Worm (Caenorhabditis elegans): ENCODE data around the gene rbm-22.

rbm-22 gene

DNA sequence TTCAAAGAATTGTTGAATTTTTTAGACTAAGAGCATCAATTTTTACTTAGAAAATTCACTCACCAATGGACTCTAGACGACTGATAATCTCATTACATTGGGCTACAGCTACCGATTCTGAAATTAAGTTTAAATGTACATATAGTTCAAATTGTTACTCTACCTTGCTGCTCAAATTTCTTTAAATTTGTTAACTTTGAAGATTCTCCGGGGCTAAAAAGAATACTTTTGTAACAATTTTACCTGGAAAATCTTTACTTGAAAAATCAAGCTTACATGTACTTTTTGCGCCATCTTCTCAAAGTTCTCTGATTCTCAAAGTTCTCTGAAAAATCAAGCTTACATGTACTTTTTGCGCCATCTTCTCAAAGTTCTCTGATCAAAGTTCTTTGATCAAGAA lies 18.3 kb downstream of the rbm-22 start, which contains the start of gene sdz-13:
TSS of gene sdz-13 (minus strand) at position 101 of the 400 bp plus-strand sequence.
- TF ChIP-seq ztf-1 (GFP tag; conservative IDR thresholded peaks at IDR 0.05) = no peak
- TF ChIP-seq nhr-6 (tag; optimal IDR thresholded peaks at IDR 0.05) = no peak
- no peak for TF ChIP-seq sma-3 (GFP tag; optimal IDR thresholded peaks at IDR 0.05)
- TF ChIP-seq nhr-11 (tag; optimal IDR thresholded peaks at IDR 0.05) = no peak
- no peak for TF ChIP-seq dmd-4 (tag; optimal IDR thresholded peaks at IDR 0.05)
- no peak for TF ChIP-seq C34F6.9 (tag; optimal IDR thresholded peaks at IDR 0.05)
- no peak for TF ChIP-seq mbf-1 (tag; optimal IDR thresholded peaks at IDR 0.05)
- no peak for TF ChIP-seq ztf-11 (tag; optimal IDR thresholded peaks at IDR 0.05)
- TF ChIP-seq zag-1 (tag; optimal IDR thresholded peaks at IDR 0.05) = no peak
- no peak for TF ChIP-seq snpc-4 (tag; optimal IDR thresholded peaks at IDR 0.05)
- TF ChIP-seq alr-1 (tag; optimal IDR thresholded peaks at IDR 0.05) = no peak
- TF ChIP-seq ZK546.5 (tag; optimal IDR thresholded peaks at IDR 0.05) = no peak
- TF ChIP-seq lin-11 (tag; optimal IDR thresholded peaks at IDR 0.05) = no peak
- no peak for TF ChIP-seq lin-39 (tag; optimal IDR thresholded peaks at IDR 0.05)
- no peak for TF ChIP-seq nhr-237 (tag; optimal IDR thresholded peaks at IDR 0.05)
- no peak for TF ChIP-seq blmp-1 (tag; optimal IDR thresholded peaks at IDR 0.05; ENCODE audit: insufficient read depth)
- TF ChIP-seq nhr-12 (tag; optimal IDR thresholded peaks at IDR 0.05) = no peak
- TF ChIP-seq unc-55 (GFP tag; optimal IDR thresholded peaks at IDR 0.05) = no peak
- TF ChIP-seq nhr-25 (tag; optimal IDR thresholded peaks at IDR 0.05) = no peak

DNA sequence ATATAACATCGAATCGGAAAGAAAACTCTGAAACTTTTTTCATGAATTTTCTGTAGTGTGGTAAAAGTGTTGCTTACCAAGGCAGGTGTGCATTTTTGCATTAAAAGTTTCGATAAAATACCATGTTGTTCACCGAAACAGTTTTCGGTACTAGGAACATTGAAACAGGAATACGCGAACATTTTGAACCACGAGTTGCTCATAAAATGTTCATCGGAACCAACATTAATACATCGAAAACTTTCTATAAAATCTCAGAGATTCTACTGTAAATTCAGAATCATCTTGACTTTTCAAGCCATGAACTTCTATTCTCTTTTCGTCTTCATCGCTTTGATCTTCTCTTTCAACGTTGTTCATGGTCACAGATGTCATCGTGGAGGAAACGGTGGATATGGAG lies 19.1 kb downstream of the rbm-22 start, which contains the start of gene fipr-15:
TSS of gene fipr-15 (plus strand) at position 301 of the 400 bp plus-strand sequence.
- TF ChIP-seq ztf-1 (GFP tag; conservative IDR thresholded peaks at IDR 0.05) (no peak), unc-39 (tag; optimal IDR thresholded peaks at IDR 0.05) (no peak), nhr-11 (tag; optimal IDR thresholded peaks at IDR 0.05) (no peak), nhr-129 (tag; optimal IDR thresholded peaks at IDR 0.05) (no peak), fos-1 (tag; optimal IDR thresholded peaks at IDR 0.05) (no peak), elt-3 (tag; optimal IDR thresholded peaks at IDR 0.05) (no peak), zag-1 (tag; optimal IDR thresholded peaks at IDR 0.05) (no peak), lsy-2 (tag; optimal IDR thresholded peaks at IDR 0.05) (no peak), blmp-1 (tag; optimal IDR thresholded peaks at IDR 0.05; ENCODE audit: insufficient read depth) (no peak), unc-55 (GFP tag; optimal IDR thresholded peaks at IDR 0.05) (no peak), nhr-23 (tag; optimal IDR thresholded peaks at IDR 0.05) (no peak), aly-2 (tag; optimal IDR thresholded peaks at IDR 0.05) (no peak), lin-11 (tag; optimal IDR thresholded peaks at IDR 0.05) (no peak), ZK546.5 (tag; optimal IDR thresholded peaks at IDR 0.05) (no peak), nhr-21 (tag; optimal IDR thresholded peaks at IDR 0.05) (no peak), snpc-4 (tag; optimal IDR thresholded peaks at IDR 0.05) (no peak), lin-39 (tag; optimal IDR thresholded peaks at IDR 0.05) (no peak), nhr-237 (tag; optimal IDR thresholded peaks at IDR 0.05) (no peak), unc-62 (GFP tag; optimal IDR thresholded peaks at IDR 0.05) (no peak), nhr-10 (tag; optimal IDR thresholded peaks at IDR 0.05) (no peak)

DNA sequence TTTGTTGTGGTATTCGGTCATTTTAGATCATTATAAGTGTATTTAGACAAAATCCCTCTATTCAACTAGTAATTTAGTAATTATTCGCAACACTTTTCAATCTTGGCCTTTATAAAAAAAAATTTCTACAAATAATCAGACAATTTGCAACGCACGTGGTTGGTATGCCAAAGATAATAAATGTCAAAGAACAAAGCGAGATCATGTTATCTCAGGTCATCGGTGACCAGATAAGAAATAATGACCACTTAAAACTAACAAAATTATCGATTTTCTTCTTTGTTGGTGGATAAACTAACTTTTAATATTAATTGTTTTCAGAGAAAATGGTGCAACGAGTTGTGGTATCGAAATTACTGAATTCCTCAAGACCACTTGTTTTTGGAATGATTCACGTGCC lies 20.0 kb downstream of the rbm-22 start, which contains the start of gene F13E9.13:
TSS of gene F13E9.13 (plus strand) at position 317 of the 400 bp plus-strand sequence.
- TF ChIP-seq ceh-82 (tag; optimal IDR thresholded peaks at IDR 0.05) (no peak), fos-1 (tag; optimal IDR thresholded peaks at IDR 0.05) (peak; percentile 24), gmeb-1 (tag; optimal IDR thresholded peaks at IDR 0.05) (no peak), nhr-23 (tag; optimal IDR thresholded peaks at IDR 0.05) (no peak), nhr-25 (tag; optimal IDR thresholded peaks at IDR 0.05) (no peak), nhr-6 (tag; optimal IDR thresholded peaks at IDR 0.05) (no peak), crh-2 (tag; optimal IDR thresholded peaks at IDR 0.05) (no peak), ama-1 (optimal IDR thresholded peaks at IDR 0.05) (no peak), zag-1 (tag; optimal IDR thresholded peaks at IDR 0.05) (no peak), nhr-11 (tag; optimal IDR thresholded peaks at IDR 0.05) (no peak), sma-9 (GFP tag; optimal IDR thresholded peaks at IDR 0.05) (peak; percentile 46), sma-9 (tag; optimal IDR thresholded peaks at IDR 0.05) (no peak)

DNA sequence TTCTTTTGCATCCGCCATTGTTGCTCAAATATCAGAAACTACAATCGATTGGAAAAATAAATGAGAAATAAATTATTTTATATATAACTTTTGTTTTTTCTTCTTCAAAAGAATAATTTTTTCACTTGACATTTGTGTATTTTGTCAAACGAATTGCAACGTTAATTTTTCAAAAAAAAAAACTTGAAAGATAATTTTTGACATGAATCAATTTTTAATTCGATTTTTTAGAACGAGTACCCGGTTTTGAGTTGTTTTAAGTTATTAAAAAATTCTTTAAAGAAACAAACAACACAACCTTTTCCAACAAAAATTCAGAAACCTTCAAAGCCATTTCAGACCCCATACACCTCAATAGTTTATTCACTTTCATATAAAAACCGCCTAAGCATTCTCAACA lies 23.1 kb downstream of the rbm-22 start, which contains the start of gene F13E9.5:
TSS of gene F13E9.5 (minus strand) at position 101 of the 400 bp plus-strand sequence.
- TF ChIP-seq peb-1 (tag; optimal IDR thresholded peaks at IDR 0.05) (no peak), unc-39 (tag; optimal IDR thresholded peaks at IDR 0.05) (no peak), nhr-11 (tag; optimal IDR thresholded peaks at IDR 0.05) (no peak), nhr-23 (tag; optimal IDR thresholded peaks at IDR 0.05) (no peak), zag-1 (tag; optimal IDR thresholded peaks at IDR 0.05) (no peak), sem-4 (tag; optimal IDR thresholded peaks at IDR 0.05) (no peak), elt-1 (tag; optimal IDR thresholded peaks at IDR 0.05) (no peak), unc-62 (GFP tag; optimal IDR thresholded peaks at IDR 0.05) (no peak), aly-2 (tag; optimal IDR thresholded peaks at IDR 0.05) (no peak), nhr-10 (tag; optimal IDR thresholded peaks at IDR 0.05) (no peak), lin-13 (GFP tag; optimal IDR thresholded peaks at IDR 0.05) (no peak), egl-27 (tag; optimal IDR thresholded peaks at IDR 0.05) (no peak)
